Worm (Caenorhabditis elegans) whole organism, mixed stage, embryonic: ENCODE data around the gene Y43F8B.11.
A peak's percentile ranks its signal among the peaks of the same experiment; 100 is the strongest.

Experiments used
- M03D4.4 ChIP-seq: sonication (generic microtip); optimal IDR thresholded peaks from 2 replicates; lab custom pipeline; 2017; ENCODE audit warnings: mild to moderate bottlenecking, missing genetic modification characterization, missing compliant biosample characterization
- bed-3 ChIP-seq: fragments of 200-800 bp; sonication (Bioruptor generic); optimal IDR thresholded peaks from 3 replicates; lab custom pipeline; 2018; ENCODE audit warnings: mild to moderate bottlenecking, missing genetic modification characterization, moderate library complexity, missing compliant biosample characterization
- blmp-1 ChIP-seq: fragments of 150-350 bp; optimal IDR thresholded peaks from 2 replicates; lab custom pipeline; 2014; ENCODE audit warnings: missing biosample characterization, missing genetic modification characterization
- ceh-39 ChIP-seq: fragments of 150-350 bp; optimal IDR thresholded peaks from 2 replicates; lab custom pipeline; 2014; ENCODE audit warnings: missing biosample characterization, missing genetic modification characterization
- ceh-43 ChIP-seq: fragments of 200-800 bp; sonication (Bioruptor generic); optimal IDR thresholded peaks from 2 replicates; lab custom pipeline; 2018; ENCODE audit warnings: mild to moderate bottlenecking, missing genetic modification characterization, moderate library complexity, missing compliant biosample characterization
- ceh-83 ChIP-seq: fragments of 200-800 bp; sonication (Bioruptor generic); optimal IDR thresholded peaks from 2 replicates; lab custom pipeline; 2018; ENCODE audit warnings: mild to moderate bottlenecking, missing genetic modification characterization, missing compliant biosample characterization
- ces-1 ChIP-seq: fragments of 150-350 bp; optimal IDR thresholded peaks from 2 replicates; lab custom pipeline; 2014; ENCODE audit warnings: missing biosample characterization, missing genetic modification reagents, missing genetic modification characterization
- cnd-1 ChIP-seq: fragments of 200-800 bp; sonication (Bioruptor generic); optimal IDR thresholded peaks from 2 replicates; lab custom pipeline; 2018; ENCODE audit warnings: mild to moderate bottlenecking, missing genetic modification characterization, missing compliant biosample characterization
- drap-1 ChIP-seq: fragments of 200-800 bp; sonication (Bioruptor generic); optimal IDR thresholded peaks from 3 replicates; lab custom pipeline; 2018; ENCODE audit warnings: mild to moderate bottlenecking, missing genetic modification characterization, missing compliant biosample characterization
- elt-3 ChIP-seq: fragments of 150-350 bp; optimal IDR thresholded peaks from 2 replicates; lab custom pipeline; 2014; ENCODE audit warnings: missing biosample characterization, missing genetic modification characterization
- flh-1 ChIP-seq: fragments of 200-800 bp; sonication (Bioruptor generic); optimal IDR thresholded peaks from 2 replicates; lab custom pipeline; 2018; ENCODE audit warnings: mild to moderate bottlenecking, missing genetic modification characterization, moderate library complexity, missing compliant biosample characterization
- ham-2 ChIP-seq: fragments of 200-800 bp; sonication (Bioruptor generic); optimal IDR thresholded peaks from 2 replicates; lab custom pipeline; 2018; ENCODE audit warnings: mild to moderate bottlenecking, missing genetic modification characterization, missing compliant biosample characterization
- lin-13 ChIP-seq: fragments of 150-350 bp; optimal IDR thresholded peaks from 2 replicates; lab custom pipeline; 2014; ENCODE audit warnings: missing biosample characterization, missing genetic modification characterization
- lsy-2 ChIP-seq: fragments of 150-350 bp; optimal IDR thresholded peaks from 2 replicates; lab custom pipeline; 2014; ENCODE audit warnings: missing biosample characterization, missing genetic modification characterization
- mep-1 ChIP-seq: fragments of 150-350 bp; optimal IDR thresholded peaks from 2 replicates; lab custom pipeline; 2017; ENCODE audit warnings: missing biosample characterization, missing genetic modification reagents, missing genetic modification characterization, inconsistent platforms
- nhr-12 ChIP-seq: fragments of 150-350 bp; optimal IDR thresholded peaks from 2 replicates; lab custom pipeline; 2014; ENCODE audit warnings: missing biosample characterization, missing genetic modification characterization
- nhr-2 ChIP-seq: fragments of 150-350 bp; optimal IDR thresholded peaks from 2 replicates; lab custom pipeline; 2014; ENCODE audit warnings: missing biosample characterization, missing genetic modification characterization
- nhr-237 ChIP-seq: fragments of 150-350 bp; optimal IDR thresholded peaks from 2 replicates; lab custom pipeline; 2014; ENCODE audit warnings: missing biosample characterization, missing genetic modification characterization
- nhr-28 ChIP-seq: fragments of 150-350 bp; optimal IDR thresholded peaks from 2 replicates; lab custom pipeline; 2014; ENCODE audit warnings: missing biosample characterization, missing genetic modification characterization
- nhr-76 ChIP-seq: sonication (generic microtip); optimal IDR thresholded peaks from 2 replicates; lab custom pipeline; 2017; ENCODE audit warnings: missing biosample characterization, missing genetic modification characterization
- pha-4 ChIP-seq: fragments of 150-350 bp; optimal IDR thresholded peaks from 2 replicates; lab custom pipeline; 2018; ENCODE audit warnings: missing biosample characterization, missing genetic modification reagents, missing genetic modification characterization
- sem-2 ChIP-seq: fragments of 200-800 bp; sonication (Bioruptor generic); optimal IDR thresholded peaks from 2 replicates; lab custom pipeline; 2018; ENCODE audit warnings: mild to moderate bottlenecking, missing genetic modification characterization, missing compliant biosample characterization
- sptf-1 ChIP-seq: sonication (generic microtip); optimal IDR thresholded peaks from 2 replicates; lab custom pipeline; 2017; ENCODE audit warnings: mild to moderate bottlenecking, missing genetic modification characterization, moderate library complexity, missing compliant biosample characterization
- tbx-8 ChIP-seq: fragments of 200-800 bp; sonication (Bioruptor generic); optimal IDR thresholded peaks from 2 replicates; lab custom pipeline; 2018; ENCODE audit warnings: mild to moderate bottlenecking, missing genetic modification characterization, moderate library complexity, missing compliant biosample characterization
- unc-120 ChIP-seq: sonication (generic microtip); optimal IDR thresholded peaks from 2 replicates; lab custom pipeline; 2017; ENCODE audit warnings: missing genetic modification characterization, missing compliant biosample characterization; ENCODE audit not compliant: poor library complexity, severe bottlenecking
- unc-39 ChIP-seq: fragments of 150-350 bp; optimal IDR thresholded peaks from 2 replicates; lab custom pipeline; 2014; ENCODE audit warnings: missing biosample characterization, missing genetic modification characterization
- unc-62 ChIP-seq: fragments of 150-350 bp; optimal IDR thresholded peaks from 2 replicates; lab custom pipeline; 2014; ENCODE audit warnings: missing biosample characterization, missing genetic modification reagents, missing genetic modification characterization
- zip-8 ChIP-seq: fragments of 150-350 bp; optimal IDR thresholded peaks from 2 replicates; lab custom pipeline; 2014; ENCODE audit warnings: missing biosample characterization, missing genetic modification characterization
- ztf-11 ChIP-seq: fragments of 150-350 bp; optimal IDR thresholded peaks from 2 replicates; lab custom pipeline; 2014; ENCODE audit warnings: missing biosample characterization, missing genetic modification characterization

Gene Y43F8B.11

DNA sequence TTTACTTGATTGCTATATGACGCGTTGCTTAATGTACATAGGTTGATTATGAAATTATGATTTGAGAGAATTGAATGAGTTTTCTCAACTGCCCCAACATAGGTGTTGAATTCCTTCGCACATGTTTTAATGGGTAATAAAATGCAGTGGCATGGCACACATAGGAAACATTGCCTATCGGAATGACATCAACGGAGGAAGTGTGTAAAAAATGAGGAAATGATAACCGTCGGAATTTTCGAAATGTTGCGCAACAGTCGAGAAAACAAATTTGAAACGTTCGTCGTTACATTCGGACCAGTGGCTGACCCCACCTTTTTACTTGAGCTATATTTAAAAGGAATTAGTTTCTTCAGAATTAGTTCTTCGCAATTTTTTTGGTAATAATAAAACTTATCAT is 38.5 kb upstream of the Y43F8B.11 start:
- TF ChIP-seq mep-1 (tag; lab: Kevin White, UChicago) (no peak), pha-4 (tag; lab: Kevin White, UChicago) (no peak), cnd-1 (tag; lab: Kevin White, UChicago) (no peak), nhr-28 (tag; lab: Kevin White, UChicago) (no peak), zip-8 (tag; lab: Kevin White, UChicago) (no peak), unc-120 (tag; lab: Kevin White, UChicago) (no peak), ceh-83 (no peak), nhr-237 (tag; lab: Kevin White, UChicago) (no peak), sptf-1 (tag; lab: Kevin White, UChicago) (no peak), ham-2 (GFP tag; lab: Kevin White, UChicago) (no peak), blmp-1 (no peak)

DNA sequence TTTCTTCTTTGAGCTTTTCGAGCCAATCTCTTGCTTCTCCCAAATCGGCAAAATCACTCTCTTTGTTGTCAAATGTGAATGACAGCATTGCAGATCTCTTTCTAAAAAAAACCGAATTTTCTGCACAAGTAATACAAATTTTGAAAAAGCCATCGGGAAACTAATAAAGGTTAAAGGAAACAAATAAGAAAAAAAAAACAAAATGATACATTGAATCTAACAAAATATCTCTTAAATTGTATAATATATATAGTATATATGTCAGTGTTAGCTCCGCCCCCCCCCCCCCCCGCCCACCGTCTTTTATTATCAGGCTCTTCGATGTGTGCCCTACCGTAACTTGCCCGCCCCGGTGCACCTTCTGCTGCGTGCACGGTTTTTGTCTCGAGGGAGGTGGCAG is 37.5 kb upstream of the Y43F8B.11 start, which contains the start of gene C25F9.11:
C25F9.11 (minus strand) TSS at position 101 of the 400 bp plus-strand sequence.
- TF ChIP-seq ham-2 (GFP tag; lab: Kevin White, UChicago) = no peak
- no peak for TF ChIP-seq drap-1 (GFP tag; lab: Kevin White, UChicago)
- no peak for TF ChIP-seq zip-8 (tag; lab: Kevin White, UChicago)
- TF ChIP-seq nhr-12 (tag; lab: Kevin White, UChicago) = no peak
- no peak for TF ChIP-seq pha-4 (tag; lab: Kevin White, UChicago)
- TF ChIP-seq lsy-2 (tag; lab: Kevin White, UChicago) = no peak
- TF ChIP-seq flh-1 = no peak
- no peak for TF ChIP-seq nhr-2 (tag; lab: Kevin White, UChicago)
- no peak for TF ChIP-seq sptf-1 (tag; lab: Kevin White, UChicago)
- no peak for TF ChIP-seq elt-3 (tag; lab: Kevin White, UChicago)
- no peak for TF ChIP-seq cnd-1 (tag; lab: Kevin White, UChicago)
- TF ChIP-seq ceh-39 (tag; lab: Kevin White, UChicago) = no peak
- TF ChIP-seq, all 35 proteins: peak for 0

DNA sequence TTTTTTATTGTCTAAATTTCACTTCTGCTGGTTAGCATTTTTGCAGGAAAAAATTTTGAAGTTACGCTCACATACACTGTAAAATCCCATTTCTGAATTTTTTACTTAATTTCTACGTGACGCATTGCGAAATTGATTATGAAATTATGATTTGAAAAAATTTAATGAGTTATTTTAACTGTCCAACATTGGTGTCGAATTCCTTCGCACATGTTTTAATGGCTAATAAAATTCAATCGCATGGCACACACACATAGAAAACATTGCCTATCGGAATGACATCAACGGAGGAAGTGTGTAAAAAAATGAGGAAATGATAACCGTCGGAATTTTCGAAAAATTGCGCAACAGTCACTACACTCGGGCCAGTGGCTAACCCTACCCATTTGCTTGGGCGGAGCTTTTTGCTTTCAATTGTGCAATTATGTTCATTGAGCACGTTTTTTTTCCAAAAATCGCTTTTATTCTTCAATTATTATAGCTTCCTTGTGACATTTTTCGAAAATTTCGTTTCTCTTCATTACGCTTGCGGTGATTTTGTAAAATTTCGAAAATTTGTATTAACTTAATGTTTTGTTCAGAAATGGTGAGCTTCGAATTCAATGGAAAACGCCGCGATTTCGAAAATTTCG is 36.6 kb upstream of the Y43F8B.11 start, which contains the start of gene C25F9.16:
C25F9.16 (plus strand) TSS at position 582 of the 632 bp plus-strand sequence.
- TF ChIP-seq elt-3 (tag; lab: Kevin White, UChicago) (no peak), zip-8 (tag; lab: Kevin White, UChicago) (peak; percentile 29), sem-2 (GFP tag; lab: Kevin White, UChicago) (no peak)

DNA sequence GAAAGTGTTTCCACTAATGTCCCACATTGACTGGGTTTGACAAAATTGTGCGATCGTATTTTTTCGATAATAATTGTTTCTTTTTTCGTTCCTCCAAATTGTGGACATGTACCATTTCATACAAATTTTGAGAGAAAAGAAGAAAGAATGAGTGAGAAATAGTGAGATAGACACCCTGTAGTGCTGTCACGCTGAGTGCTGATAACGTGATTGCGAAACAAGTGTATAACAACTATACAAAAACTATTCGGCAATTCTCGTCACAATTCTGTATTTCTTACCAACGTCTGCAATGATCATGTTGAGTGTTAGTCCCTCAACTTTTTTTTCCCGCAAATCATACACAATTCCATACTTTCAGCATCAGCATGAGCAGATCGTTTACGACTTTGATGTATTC is 34.2 kb upstream of the Y43F8B.11 start, which contains the start of gene C25F9.14:
C25F9.14 (plus strand) TSS at position 178 of the 400 bp plus-strand sequence.
- TF ChIP-seq cnd-1 (tag; lab: Kevin White, UChicago) (no peak), mep-1 (tag; lab: Kevin White, UChicago) (no peak), nhr-2 (tag; lab: Kevin White, UChicago) (no peak), sptf-1 (tag; lab: Kevin White, UChicago) (no peak), tbx-8 (no peak), sem-2 (GFP tag; lab: Kevin White, UChicago) (no peak), drap-1 (GFP tag; lab: Kevin White, UChicago) (no peak), lsy-2 (tag; lab: Kevin White, UChicago) (no peak)

DNA sequence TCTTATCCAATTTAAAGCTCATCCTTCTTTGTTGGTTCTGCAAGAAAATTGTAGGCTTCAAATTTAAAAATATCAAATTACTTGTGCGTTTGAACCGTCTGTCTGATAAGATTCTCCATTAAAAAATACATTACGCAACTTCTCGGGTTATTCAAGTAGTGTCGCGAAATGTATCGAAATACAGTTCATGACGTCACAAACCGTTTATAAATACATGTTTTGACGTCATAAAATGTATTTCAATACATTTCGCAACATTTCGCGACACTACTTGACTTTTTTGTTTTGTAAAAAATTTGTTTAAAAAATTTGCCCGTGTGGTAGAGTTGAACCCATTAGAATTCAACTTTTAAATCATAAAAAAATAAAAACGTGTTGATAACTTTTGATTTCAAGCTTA is 26.9 kb upstream of the Y43F8B.11 start:
- peak; percentile 76 for TF ChIP-seq zip-8 (tag; lab: Kevin White, UChicago)
- TF ChIP-seq ces-1 (GFP tag; lab: Kevin White, UChicago) = no peak

DNA sequence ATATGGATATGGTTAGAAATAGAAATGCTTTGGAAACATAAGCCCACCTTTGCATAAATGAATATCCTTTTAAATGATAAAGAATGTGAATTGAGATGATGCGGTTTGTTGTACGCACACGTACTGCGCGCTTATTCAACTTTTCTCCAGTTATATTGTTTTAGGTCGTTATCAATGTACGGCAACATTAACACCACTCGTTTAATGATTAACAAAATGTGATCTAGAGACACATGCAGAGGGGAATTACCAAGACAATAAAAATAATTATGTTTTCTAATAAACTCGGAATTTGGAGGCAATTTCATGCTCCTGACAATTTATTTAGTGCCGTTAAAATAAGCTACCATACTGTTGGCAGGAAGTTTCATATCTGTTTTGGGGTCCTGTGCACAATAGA is 25.0 kb upstream of the Y43F8B.11 start, which contains the start of gene M04C3.1:
M04C3.1 (minus strand) TSS at position 164 of the 400 bp plus-strand sequence.
- TF ChIP-seq nhr-76 (tag; lab: Kevin White, UChicago) (no peak), lin-13 (tag; lab: Kevin White, UChicago) (no peak), blmp-1 (no peak), pha-4 (tag; lab: Kevin White, UChicago) (no peak), unc-39 (no peak), zip-8 (tag; lab: Kevin White, UChicago) (no peak), lsy-2 (tag; lab: Kevin White, UChicago) (no peak), ceh-39 (tag; lab: Kevin White, UChicago) (no peak), unc-62 (no peak), ztf-11 (tag; lab: Kevin White, UChicago) (no peak), bed-3 (GFP tag; lab: Kevin White, UChicago) (no peak), ces-1 (GFP tag; lab: Kevin White, UChicago) (no peak), nhr-237 (tag; lab: Kevin White, UChicago) (no peak), ceh-43 (no peak), elt-3 (tag; lab: Kevin White, UChicago) (no peak), nhr-28 (tag; lab: Kevin White, UChicago) (no peak), unc-120 (tag; lab: Kevin White, UChicago) (no peak), M03D4.4 (tag; lab: Kevin White, UChicago) (no peak), flh-1 (no peak)
